Worm (Caenorhabditis elegans) whole organism, L1 larva: Measurements from ENCODE around the gene vti-1.

Source experiments
- C16A3.4 ChIP-seq: fragments of 150-350 bp; optimal IDR thresholded peaks from 2 replicates; lab custom pipeline; 2014; ENCODE audit warnings: missing biosample characterization, missing genetic modification characterization
- F16B12.6 ChIP-seq: fragments of 150-350 bp; optimal IDR thresholded peaks from 2 replicates; lab custom pipeline; 2014; ENCODE audit warnings: missing biosample characterization, missing genetic modification characterization
- Y116A8C.19 ChIP-seq: sonication (generic microtip); optimal IDR thresholded peaks from 2 replicates; lab custom pipeline; 2016; ENCODE audit warnings: missing compliant biosample characterization, missing genetic modification characterization, borderline replicate concordance
- aly-2 ChIP-seq: fragments of 150-350 bp; optimal IDR thresholded peaks from 2 replicates; lab custom pipeline; 2014; ENCODE audit warnings: missing biosample characterization, missing genetic modification characterization
- ama-1 ChIP-seq: fragments of 150-350 bp; optimal IDR thresholded peaks from 2 replicates; lab custom pipeline; 2014
- ceh-8 ChIP-seq: fragments of 200-800 bp; sonication (Bioruptor generic); optimal IDR thresholded peaks from 2 replicates; lab custom pipeline; 2018; ENCODE audit warnings: mild to moderate bottlenecking, missing genetic modification characterization, moderate library complexity, missing compliant biosample characterization
- ceh-82 ChIP-seq, 3 experiments: fragments of 150-350 bp in 1 of 3; sonication (generic microtip) in 2 of 3; optimal IDR thresholded peaks; 2 replicates each; lab custom pipeline; 2014 to 2017; ENCODE audit warnings: missing biosample characterization in 3 of 3, missing genetic modification characterization in 3 of 3
- ceh-88 ChIP-seq: fragments of 200-800 bp; sonication (Bioruptor generic); IDR thresholded peaks from 2 replicates; pipeline ENCODE4 v1.3.6; 2022; ENCODE audit warnings: missing genetic modification characterization, missing compliant biosample characterization
- ceh-90 ChIP-seq: sonication (generic microtip); optimal IDR thresholded peaks from 2 replicates; lab custom pipeline; 2016; ENCODE audit warnings: missing genetic modification characterization, missing compliant biosample characterization
- ces-1 ChIP-seq: fragments of 150-350 bp; optimal IDR thresholded peaks from 2 replicates; lab custom pipeline; 2014; ENCODE audit warnings: missing biosample characterization, missing genetic modification reagents, missing genetic modification characterization
- dpl-1 ChIP-seq, 3 experiments: fragments of 150-350 bp in 2 of 3; sonication (generic microtip) in 1 of 3; optimal IDR thresholded peaks; 2 replicates each; lab custom pipeline; 2014 to 2017; ENCODE audit warnings: missing biosample characterization in 3 of 3, missing genetic modification characterization in 3 of 3, missing genetic modification reagents in 3 of 3
- dsc-1 ChIP-seq: sonication (generic microtip); optimal IDR thresholded peaks from 2 replicates; lab custom pipeline; 2016; ENCODE audit warnings: mild to moderate bottlenecking, missing genetic modification characterization, missing compliant biosample characterization
- efl-1 ChIP-seq, 4 experiments: fragments of 150-350 bp; optimal IDR thresholded peaks in 3 of 4; peaks in 1 of 4; 1 replicate in 1 of 4; 2 replicates in 3 of 4; lab custom pipeline; 2014; ENCODE audit warnings: missing biosample characterization in 2 of 4, missing genetic modification characterization in 2 of 4, missing genetic modification reagents in 2 of 4
- fkh-10 ChIP-seq: sonication (generic microtip); optimal IDR thresholded peaks from 2 replicates; lab custom pipeline; 2017; ENCODE audit warnings: missing biosample characterization, missing genetic modification reagents, missing genetic modification characterization
- fos-1 ChIP-seq: fragments of 150-350 bp; optimal IDR thresholded peaks from 2 replicates; lab custom pipeline; 2014; ENCODE audit warnings: missing biosample characterization, missing genetic modification characterization
- grh-1 ChIP-seq: fragments of 200-800 bp; sonication (Bioruptor generic); IDR thresholded peaks from 2 replicates; pipeline ENCODE4 v1.3.6; 2022; ENCODE audit warnings: missing genetic modification reagents, missing genetic modification characterization, missing compliant biosample characterization
- hlh-17 ChIP-seq: fragments of 200-800 bp; sonication (Bioruptor generic); optimal IDR thresholded peaks from 2 replicates; lab custom pipeline; 2018; ENCODE audit warnings: missing genetic modification characterization, mild to moderate bottlenecking, missing compliant biosample characterization, moderate library complexity, borderline replicate concordance
- hlh-4 ChIP-seq: sonication (generic microtip); optimal IDR thresholded peaks from 2 replicates; lab custom pipeline; 2016; ENCODE audit warnings: mild to moderate bottlenecking, missing genetic modification characterization, missing compliant biosample characterization
- hpl-2 ChIP-seq: fragments of 150-350 bp; optimal IDR thresholded peaks from 2 replicates; lab custom pipeline; 2014; ENCODE audit warnings: missing biosample characterization, missing genetic modification reagents, missing genetic modification characterization
- isw-1 ChIP-seq: fragments of 200-800 bp; sonication (Bioruptor generic); IDR thresholded peaks from 2 replicates; pipeline ENCODE4 v1.3.6; 2022; ENCODE audit warnings: missing genetic modification characterization, missing compliant biosample characterization
- jun-1 ChIP-seq: fragments of 150-350 bp; optimal IDR thresholded peaks from 2 replicates; lab custom pipeline; 2014; ENCODE audit warnings: missing biosample characterization, missing genetic modification reagents, missing genetic modification characterization
- lin-14 ChIP-seq: fragments of 200-800 bp; sonication (Bioruptor generic); optimal IDR thresholded peaks from 2 replicates; lab custom pipeline; 2018; ENCODE audit warnings: mild to moderate bottlenecking, missing genetic modification characterization, moderate library complexity, missing compliant biosample characterization
- lin-35 ChIP-seq, 2 experiments: fragments of 150-350 bp; optimal IDR thresholded peaks; 2 replicates each; lab custom pipeline; 2014; ENCODE audit warnings: missing biosample characterization in 2 of 2, missing genetic modification characterization in 2 of 2, missing genetic modification reagents in 2 of 2
- lsy-2 ChIP-seq, 2 experiments: fragments of 150-350 bp; optimal IDR thresholded peaks; 2 replicates each; lab custom pipeline; 2014; ENCODE audit warnings: missing biosample characterization in 2 of 2, missing genetic modification characterization in 2 of 2
- mab-9 ChIP-seq: fragments of 200-800 bp; sonication (Bioruptor generic); IDR thresholded peaks from 2 replicates; pipeline ENCODE4 v1.3.6; 2022; ENCODE audit warnings: missing genetic modification reagents, missing genetic modification characterization, missing compliant biosample characterization
- mef-2 ChIP-seq: fragments of 150-350 bp; optimal IDR thresholded peaks from 2 replicates; lab custom pipeline; 2014; ENCODE audit warnings: missing biosample characterization, missing genetic modification characterization
- mep-1 ChIP-seq: fragments of 150-350 bp; optimal IDR thresholded peaks from 2 replicates; lab custom pipeline; 2014; ENCODE audit warnings: missing biosample characterization, missing genetic modification characterization
- nhr-11 ChIP-seq: fragments of 150-350 bp; optimal IDR thresholded peaks from 2 replicates; lab custom pipeline; 2014; ENCODE audit warnings: missing biosample characterization, missing genetic modification characterization
- nhr-12 ChIP-seq: sonication (generic microtip); optimal IDR thresholded peaks from 2 replicates; lab custom pipeline; 2017; ENCODE audit warnings: missing biosample characterization, missing genetic modification characterization
- nhr-19 ChIP-seq: fragments of 200-800 bp; sonication (Bioruptor generic); conservative IDR thresholded peaks from 2 replicates; pipeline ENCODE4 v1.3.6; 2022; ENCODE audit warnings: missing genetic modification characterization, missing compliant biosample characterization
- nhr-20 ChIP-seq: sonication (generic microtip); optimal IDR thresholded peaks from 2 replicates; lab custom pipeline; 2016; ENCODE audit warnings: mild to moderate bottlenecking, missing genetic modification characterization, missing compliant biosample characterization
- nhr-237 ChIP-seq: fragments of 150-350 bp; optimal IDR thresholded peaks from 2 replicates; lab custom pipeline; 2014; ENCODE audit warnings: missing biosample characterization, missing genetic modification characterization
- nhr-28 ChIP-seq: fragments of 150-350 bp; optimal IDR thresholded peaks from 2 replicates; lab custom pipeline; 2014; ENCODE audit warnings: missing biosample characterization, missing genetic modification characterization
- nhr-71 ChIP-seq: sonication (generic microtip); optimal IDR thresholded peaks from 2 replicates; lab custom pipeline; 2016; ENCODE audit warnings: mild to moderate bottlenecking, missing genetic modification characterization, moderate library complexity, missing compliant biosample characterization
- nhr-76 ChIP-seq: sonication (generic microtip); optimal IDR thresholded peaks from 2 replicates; lab custom pipeline; 2017; ENCODE audit warnings: missing biosample characterization, missing genetic modification characterization
- nhr-84 ChIP-seq: sonication (generic microtip); optimal IDR thresholded peaks from 2 replicates; lab custom pipeline; 2017; ENCODE audit warnings: missing biosample characterization, missing genetic modification characterization
- nhr-85 ChIP-seq: sonication (generic microtip); peaks from one replicate; lab custom pipeline; 2016; ENCODE audit warnings: missing genetic modification characterization, inconsistent platforms, missing compliant biosample characterization
- nhr-90 ChIP-seq: sonication (generic microtip); optimal IDR thresholded peaks from 2 replicates; lab custom pipeline; 2016; ENCODE audit warnings: mild to moderate bottlenecking, missing genetic modification characterization, missing compliant biosample characterization; ENCODE audit not compliant: poor library complexity
- pag-3 ChIP-seq: sonication (generic microtip); optimal IDR thresholded peaks from 2 replicates; lab custom pipeline; 2017; ENCODE audit warnings: missing genetic modification characterization, mild to moderate bottlenecking, missing compliant biosample characterization, antibody characterized with exemption, borderline replicate concordance; ENCODE audit not compliant: insufficient read depth
- pqm-1 ChIP-seq: sonication (generic microtip); optimal IDR thresholded peaks from 3 replicates; lab custom pipeline; 2017; ENCODE audit warnings: missing biosample characterization, missing genetic modification characterization
- rnt-1 ChIP-seq: sonication (generic microtip); optimal IDR thresholded peaks from 2 replicates; lab custom pipeline; 2016; ENCODE audit warnings: mild to moderate bottlenecking, missing genetic modification characterization, moderate library complexity, missing compliant biosample characterization
- skn-1 ChIP-seq: fragments of 150-350 bp; optimal IDR thresholded peaks from 2 replicates; lab custom pipeline; 2014; ENCODE audit warnings: missing biosample characterization, missing genetic modification characterization
- snpc-4 ChIP-seq: fragments of 150-350 bp; optimal IDR thresholded peaks from 2 replicates; lab custom pipeline; 2014; ENCODE audit warnings: missing biosample characterization, missing genetic modification characterization
- sptf-1 ChIP-seq: fragments of 150-350 bp; optimal IDR thresholded peaks from 2 replicates; lab custom pipeline; 2014; ENCODE audit warnings: missing biosample characterization, missing genetic modification characterization
- swsn-7 ChIP-seq: sonication (generic microtip); optimal IDR thresholded peaks from 2 replicates; lab custom pipeline; 2016; ENCODE audit warnings: missing genetic modification characterization, missing compliant biosample characterization
- tlp-1 ChIP-seq: fragments of 150-350 bp; optimal IDR thresholded peaks from 2 replicates; lab custom pipeline; 2014; ENCODE audit warnings: missing biosample characterization, missing genetic modification characterization
- unc-130 ChIP-seq: fragments of 150-350 bp; optimal IDR thresholded peaks from 2 replicates; lab custom pipeline; 2017; ENCODE audit warnings: missing biosample characterization, missing genetic modification characterization, inconsistent platforms
- unc-86 ChIP-seq: sonication (generic microtip); optimal IDR thresholded peaks from 2 replicates; lab custom pipeline; 2016; ENCODE audit warnings: missing genetic modification characterization, missing compliant biosample characterization
- vab-15 ChIP-seq: sonication (generic microtip); optimal IDR thresholded peaks from 2 replicates; lab custom pipeline; 2017; ENCODE audit warnings: missing genotype, mild to moderate bottlenecking, missing genetic modification characterization, missing compliant biosample characterization
- zag-1 ChIP-seq: fragments of 150-350 bp; optimal IDR thresholded peaks from 2 replicates; lab custom pipeline; 2014; ENCODE audit warnings: missing biosample characterization, missing genetic modification characterization
- zip-4 ChIP-seq: fragments of 200-800 bp; sonication (Bioruptor generic); optimal IDR thresholded peaks from 2 replicates; lab custom pipeline; 2018; ENCODE audit warnings: mild to moderate bottlenecking, missing genetic modification characterization, moderate library complexity, missing compliant biosample characterization
- ztf-4 ChIP-seq: fragments of 150-350 bp; optimal IDR thresholded peaks from 2 replicates; lab custom pipeline; 2014; ENCODE audit warnings: missing biosample characterization, missing genetic modification characterization

The vti-1 gene

ce11 chrIV:14793900-14794624 lies 27.6 kb upstream of the vti-1 start (continued):
- peak in 1 of 3 experiments; percentile 32 for TF ChIP-seq dpl-1 (GFP tag; optimal IDR thresholded peaks at IDR 0.05; lab: Kevin White, UChicago)
- no peak for TF ChIP-seq snpc-4 (tag; lab: Kevin White, UChicago)
- TF ChIP-seq unc-130 (tag; lab: Kevin White, UChicago), result peak; percentile 8
- TF ChIP-seq ztf-4 (tag; lab: Kevin White, UChicago), result peak; percentile 37
- TF ChIP-seq ceh-82 (tag; optimal IDR thresholded peaks at IDR 0.05; lab: Kevin White, UChicago), result peak; percentile 50 to 69 (median 54)
- no peak for TF ChIP-seq ceh-8 (GFP tag; lab: Kevin White, UChicago)
- no peak for TF ChIP-seq zip-4 (GFP tag; lab: Kevin White, UChicago)
- no peak for TF ChIP-seq hlh-4 (tag; lab: Kevin White, UChicago)
- no peak for TF ChIP-seq nhr-12 (tag; lab: Kevin White, UChicago)
- TF ChIP-seq pag-3, result no peak
- TF ChIP-seq nhr-85 (tag; lab: Kevin White, UChicago), result peak; percentile 10
- TF ChIP-seq ceh-88 (GFP tag; lab: Robert Waterston, UW), result no peak
- TF ChIP-seq aly-2, result no peak
- TF ChIP-seq pqm-1, result no peak
- peak; percentile 48 to 57 for TF ChIP-seq efl-1 (optimal IDR thresholded peaks at IDR 0.05; lab: Kevin White, UChicago)
- TF ChIP-seq efl-1 (GFP tag; optimal IDR thresholded peaks at IDR 0.05 in 1 of 2; lab: Kevin White, UChicago), result peak in 1 of 2 experiments; percentile 81
- TF ChIP-seq vab-15 (tag; lab: Kevin White, UChicago), result no peak
- no peak for TF ChIP-seq isw-1 (GFP tag; lab: Robert Waterston, UW)
- no peak for TF ChIP-seq nhr-76 (tag; lab: Kevin White, UChicago)
- no peak for TF ChIP-seq hpl-2 (GFP tag; lab: Kevin White, UChicago)
- peak; percentile 38 to 52 for TF ChIP-seq lin-35 (GFP tag; optimal IDR thresholded peaks at IDR 0.05; lab: Kevin White, UChicago)
- TF ChIP-seq nhr-20 (tag; lab: Kevin White, UChicago), result peak; percentile 46
- TF ChIP-seq nhr-90 (tag; lab: Kevin White, UChicago), result peak; percentile 23
- peak; percentile 54 for TF ChIP-seq fkh-10 (GFP tag; lab: Kevin White, UChicago)
- TF ChIP-seq mef-2 (tag; lab: Kevin White, UChicago), result no peak
- peak; percentile 3 for TF ChIP-seq nhr-237 (tag; lab: Kevin White, UChicago)
- peak; percentile 86 for TF ChIP-seq lin-14 (GFP tag; lab: Kevin White, UChicago)
- peak; percentile 62 for TF ChIP-seq nhr-71 (tag; lab: Kevin White, UChicago)
- peak; percentile 15; the same call in 1 of the 2 replicates for TF ChIP-seq nhr-19 (GFP tag; lab: Robert Waterston, UW)
- TF ChIP-seq nhr-28 (tag; lab: Kevin White, UChicago), result no peak
- TF ChIP-seq tlp-1 (tag; lab: Kevin White, UChicago), result no peak
- peak; percentile 38 for TF ChIP-seq jun-1 (tag; lab: Kevin White, UChicago)
- peak; percentile 64 for TF ChIP-seq swsn-7 (tag; lab: Kevin White, UChicago)
- TF ChIP-seq nhr-84 (tag; lab: Kevin White, UChicago), result no peak
- TF ChIP-seq hlh-17 (GFP tag; lab: Kevin White, UChicago), result no peak
- TF ChIP-seq unc-86 (tag; lab: Kevin White, UChicago), result peak; percentile 49
- peak; percentile 33 to 46 for TF ChIP-seq lsy-2 (tag; optimal IDR thresholded peaks at IDR 0.05; lab: Kevin White, UChicago)
- TF ChIP-seq ceh-90 (tag; lab: Kevin White, UChicago), result no peak
- TF ChIP-seq sptf-1, result no peak
- peak; percentile 14 for TF ChIP-seq rnt-1
- TF ChIP-seq nhr-11, result no peak
- no peak for TF ChIP-seq F16B12.6
- TF ChIP-seq dsc-1 (tag; lab: Kevin White, UChicago), result peak; percentile 7
- peak; percentile 53 for TF ChIP-seq C16A3.4 (tag; lab: Kevin White, UChicago)
- TF ChIP-seq ces-1 (GFP tag; lab: Kevin White, UChicago), result no peak
- no peak for TF ChIP-seq zag-1 (tag; lab: Kevin White, UChicago)
- no peak for TF ChIP-seq grh-1 (GFP tag; lab: Robert Waterston, UW)
- peak; percentile 65 for TF ChIP-seq mep-1 (tag; lab: Kevin White, UChicago)
- TF ChIP-seq skn-1 (tag; lab: Kevin White, UChicago), result peak; percentile 37
- TF ChIP-seq ama-1 (lab: Kevin White, UChicago), result no peak
- no peak for TF ChIP-seq fos-1 (tag; lab: Kevin White, UChicago)
- no peak for TF ChIP-seq mab-9 (GFP tag; lab: Robert Waterston, UW)
- TF ChIP-seq Y116A8C.19 (tag; lab: Kevin White, UChicago), result no peak
